Worm (Caenorhabditis elegans) whole organism, L3 larva: ENCODE data around the gene sdz-13.

Experiments used
- fkh-2 ChIP-seq: fragments of 150-350 bp; optimal IDR thresholded peaks from 2 replicates; lab custom pipeline; 2014; ENCODE audit warnings: missing biosample characterization, missing genetic modification reagents, missing genetic modification characterization
- zag-1 ChIP-seq: fragments of 150-350 bp; optimal IDR thresholded peaks from 2 replicates; lab custom pipeline; 2014; ENCODE audit warnings: missing biosample characterization, missing genetic modification characterization

DNA sequence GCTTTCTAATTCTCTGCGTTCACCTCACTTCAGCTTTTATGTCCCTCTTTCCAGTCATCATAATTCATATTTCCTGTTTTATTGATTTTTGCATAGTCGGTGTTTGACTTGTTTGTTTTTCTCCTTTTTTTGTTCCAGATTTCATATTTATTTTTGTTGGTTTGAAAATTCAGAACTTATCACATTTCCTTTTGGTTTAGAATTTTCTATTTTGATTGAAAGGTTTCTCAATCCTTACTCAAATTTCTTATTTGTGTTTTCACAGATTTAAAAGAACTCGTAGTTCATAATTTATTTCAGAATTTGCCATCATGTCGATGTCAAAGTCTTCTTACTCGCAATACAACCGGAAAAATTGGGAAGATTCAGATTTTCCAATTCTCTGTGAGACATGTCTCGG lies 18.3 kb downstream of the sdz-13 start, which contains the start of gene rbm-22:
- TF ChIP-seq zag-1 (tag; lab: Kevin White, UChicago) (no peak), fkh-2 (tag; lab: Kevin White, UChicago) (no peak)
